Fruit fly (Drosophila melanogaster) whole organism, embryonic: ENCODE data around the gene Coq7.

Source experiments
- Adf1 ChIP-seq: fragments of 200-800 bp; sonication (Bioruptor generic); IDR thresholded peaks from 2 replicates; pipeline ENCODE4 v1.3.6; 2022; ENCODE audit warnings: missing biosample characterization, missing genetic modification characterization
- CG12769 ChIP-seq: fragments of 200-800 bp; sonication (Bioruptor generic); optimal IDR thresholded peaks from 2 replicates; lab custom pipeline; 2019; ENCODE audit warnings: missing biosample characterization, mild to moderate bottlenecking, missing genetic modification characterization, moderate library complexity
- CG14441 ChIP-seq: fragments of 200-800 bp; sonication (Bioruptor generic); IDR thresholded peaks from 2 replicates; pipeline ENCODE4 v1.3.6; 2022; ENCODE audit warnings: missing biosample characterization, missing genetic modification characterization
- CG14860 ChIP-seq: fragments of 200-800 bp; sonication (Bioruptor generic); IDR thresholded peaks from 3 replicates; pipeline ENCODE4 v1.3.6; 2022; ENCODE audit warnings: missing biosample characterization, missing genetic modification characterization; ENCODE audit not compliant: partially characterized antibody
- CG30020 ChIP-seq: fragments of 200-800 bp; optimal IDR thresholded peaks from 2 replicates; lab custom pipeline; 2019; ENCODE audit warnings: missing biosample characterization, mild to moderate bottlenecking, missing genetic modification characterization, moderate library complexity
- CG30403 ChIP-seq: fragments of 200-800 bp; sonication (Bioruptor generic); optimal IDR thresholded peaks from 3 replicates; lab custom pipeline; 2016; ENCODE audit warnings: missing biosample characterization, missing genetic modification characterization
- CG32532 ChIP-seq: fragments of 200-800 bp; sonication (Bioruptor generic); IDR thresholded peaks from 2 replicates; pipeline ENCODE4 v1.3.6; 2022; ENCODE audit warnings: missing biosample characterization, missing genetic modification characterization
- CG9817 ChIP-seq: fragments of 200-800 bp; sonication (Bioruptor generic); optimal IDR thresholded peaks from 2 replicates; lab custom pipeline; 2018; ENCODE audit warnings: missing biosample characterization, mild to moderate bottlenecking, missing genetic modification characterization, moderate library complexity
- CG9932 ChIP-seq: fragments of 200-800 bp; sonication (Bioruptor generic); IDR thresholded peaks from 2 replicates; pipeline ENCODE4 v1.3.6; 2022; ENCODE audit warnings: missing biosample characterization, missing genetic modification characterization
- Dip3 ChIP-seq: fragments of 200-800 bp; sonication (Bioruptor generic); optimal IDR thresholded peaks from 3 replicates; lab custom pipeline; 2016; ENCODE audit warnings: missing biosample characterization, missing genetic modification characterization
- Dll ChIP-seq: fragments of 200-800 bp; sonication (Bioruptor generic); IDR thresholded peaks from 4 replicates; pipeline ENCODE4 v1.3.6; 2022; ENCODE audit warnings: missing biosample characterization, missing genetic modification characterization; ENCODE audit not compliant: partially characterized antibody
- Drgx ChIP-seq: fragments of 200-800 bp; sonication (Bioruptor generic); IDR thresholded peaks from 2 replicates; pipeline ENCODE4 v1.3.6; 2022; ENCODE audit warnings: missing biosample characterization, missing genetic modification characterization
- Eip74EF ChIP-seq, 2 experiments: fragments of 200-800 bp in 1 of 2; fragments of >200 bp in 1 of 2; sonication (Bioruptor generic) in 1 of 2; optimal IDR thresholded peaks; 2 replicates each; lab custom pipeline; 2017 to 2019; ENCODE audit warnings: missing biosample characterization in 2 of 2, missing genetic modification characterization in 2 of 2, mild to moderate bottlenecking in 1 of 2, moderate library complexity in 1 of 2
- Gug ChIP-seq: fragments of 200-800 bp; sonication (Bioruptor generic); IDR thresholded peaks from 4 replicates; pipeline ENCODE4 v1.3.6; 2022; ENCODE audit warnings: missing biosample characterization, missing genetic modification characterization
- Hr3 ChIP-seq: fragments of 200-800 bp; sonication (Bioruptor generic); optimal IDR thresholded peaks from 3 replicates; lab custom pipeline; 2016; ENCODE audit warnings: missing biosample characterization, missing genetic modification characterization
- Med ChIP-seq: fragments of 200-800 bp; sonication (Bioruptor generic); peaks from one replicate; lab custom pipeline; 2016; ENCODE audit warnings: missing biosample characterization, missing genetic modification characterization, mild to moderate bottlenecking, inconsistent platforms, moderate library complexity
- Rfx ChIP-seq: fragments of 200-800 bp; sonication (Bioruptor generic); IDR thresholded peaks from 2 replicates; pipeline ENCODE4 v1.3.6; 2022; ENCODE audit warnings: missing biosample characterization, missing genetic modification characterization
- Side ChIP-seq: fragments of 200-800 bp; sonication (Bioruptor generic); optimal IDR thresholded peaks from 2 replicates; lab custom pipeline; 2016; ENCODE audit warnings: missing biosample characterization, missing genetic modification characterization
- Sox100B ChIP-seq: fragments of 200-800 bp; sonication (Bioruptor generic); optimal IDR thresholded peaks from 3 replicates; lab custom pipeline; 2018; ENCODE audit warnings: missing biosample characterization, mild to moderate bottlenecking, missing genetic modification characterization
- Spps ChIP-seq: fragments of 200-800 bp; sonication (Bioruptor generic); optimal IDR thresholded peaks from 2 replicates; lab custom pipeline; 2018; ENCODE audit warnings: missing biosample characterization, mild to moderate bottlenecking, missing genetic modification characterization
- Trl ChIP-seq, 3 experiments: fragments of >200 bp in 2 of 3; fragments of 200-800 bp in 1 of 3; sonication (Bioruptor generic) in 1 of 3; optimal IDR thresholded peaks; 2 replicates in 1 of 3; 3 replicates in 2 of 3; lab custom pipeline; 2016 to 2017; ENCODE audit warnings: missing biosample characterization in 1 of 3, missing genetic modification characterization in 1 of 3
- abd-A ChIP-seq: fragments of 200-800 bp; sonication (Bioruptor generic); optimal IDR thresholded peaks from 3 replicates; lab custom pipeline; 2019; ENCODE audit warnings: missing biosample characterization, mild to moderate bottlenecking, missing genetic modification characterization, moderate library complexity
- amos ChIP-seq: fragments of 200-800 bp; sonication (Bioruptor generic); IDR thresholded peaks from 2 replicates; pipeline ENCODE4 v1.3.6; 2022; ENCODE audit warnings: missing biosample characterization, missing genetic modification characterization; ENCODE audit not compliant: partially characterized antibody
- bab2 ChIP-seq: fragments of 200-800 bp; sonication (Bioruptor generic); optimal IDR thresholded peaks from 2 replicates; lab custom pipeline; 2016; ENCODE audit warnings: missing biosample characterization, missing genetic modification characterization
- bsh ChIP-seq, 2 experiments: fragments of 200-800 bp; sonication (Bioruptor generic); optimal IDR thresholded peaks; 2 replicates each; lab custom pipeline; 2017 to 2018; ENCODE audit warnings: mild to moderate bottlenecking in 2 of 2, missing biosample characterization in 2 of 2, missing genetic modification characterization in 2 of 2, moderate library complexity in 1 of 2
- chif ChIP-seq, 2 experiments: fragments of 200-800 bp; sonication (Bioruptor generic); optimal IDR thresholded peaks; 3 replicates each; lab custom pipeline; 2016; ENCODE audit warnings: missing biosample characterization in 2 of 2, missing genetic modification characterization in 2 of 2
- chinmo ChIP-seq: fragments of 200-800 bp; sonication (Bioruptor generic); IDR thresholded peaks from 4 replicates; pipeline ENCODE4 v1.3.6; 2022; ENCODE audit warnings: missing biosample characterization, missing genetic modification characterization; ENCODE audit not compliant: partially characterized antibody
- cwo ChIP-seq: fragments of 200-800 bp; sonication (Bioruptor generic); optimal IDR thresholded peaks from 3 replicates; lab custom pipeline; 2017; ENCODE audit warnings: missing biosample characterization, missing genetic modification characterization, mild to moderate bottlenecking, moderate library complexity, missing genetic modification reagents
- ems ChIP-seq: fragments of 200-800 bp; sonication (Bioruptor generic); optimal IDR thresholded peaks from 3 replicates; lab custom pipeline; 2016; ENCODE audit warnings: missing biosample characterization, missing genetic modification characterization
- fru ChIP-seq: fragments of >200 bp; optimal IDR thresholded peaks from 2 replicates; lab custom pipeline; 2017
- gsb-n ChIP-seq: fragments of 200-800 bp; sonication (Bioruptor generic); optimal IDR thresholded peaks from 3 replicates; lab custom pipeline; 2018; ENCODE audit warnings: missing biosample characterization, mild to moderate bottlenecking, missing genetic modification characterization
- h ChIP-seq: fragments of >200 bp; optimal IDR thresholded peaks from 2 replicates; lab custom pipeline; 2017
- jigr1 ChIP-seq: fragments of 200-800 bp; sonication (Bioruptor generic); IDR thresholded peaks from 3 replicates; pipeline ENCODE4 v1.3.6; 2022; ENCODE audit warnings: missing biosample characterization, missing genetic modification characterization
- mirr ChIP-seq: fragments of 200-800 bp; sonication (Bioruptor generic); optimal IDR thresholded peaks from 3 replicates; lab custom pipeline; 2018; ENCODE audit warnings: missing biosample characterization, mild to moderate bottlenecking, missing genetic modification characterization
- nmo ChIP-seq: fragments of 200-800 bp; sonication (Bioruptor generic); optimal IDR thresholded peaks from 2 replicates; lab custom pipeline; 2018; ENCODE audit warnings: missing biosample characterization, mild to moderate bottlenecking, missing genetic modification characterization, moderate library complexity
- oc ChIP-seq: fragments of 200-800 bp; sonication (Bioruptor generic); optimal IDR thresholded peaks from 2 replicates; lab custom pipeline; 2018; ENCODE audit warnings: missing biosample characterization, mild to moderate bottlenecking, missing genetic modification characterization, moderate library complexity
- row ChIP-seq: fragments of 200-800 bp; sonication (Bioruptor generic); IDR thresholded peaks from 3 replicates; pipeline ENCODE4 v1.3.6; 2022; ENCODE audit warnings: missing biosample characterization, missing genetic modification characterization
- schlank ChIP-seq: fragments of 200-800 bp; sonication (Bioruptor generic); optimal IDR thresholded peaks from 2 replicates; lab custom pipeline; 2018; ENCODE audit warnings: missing biosample characterization, mild to moderate bottlenecking, missing genetic modification characterization
- sim ChIP-seq: fragments of 200-800 bp; sonication (Bioruptor generic); IDR thresholded peaks from 2 replicates; pipeline ENCODE4 v1.3.6; 2022; ENCODE audit warnings: missing biosample characterization, missing genetic modification characterization
- sisA ChIP-seq: fragments of 200-800 bp; sonication (Bioruptor generic); IDR thresholded peaks from 2 replicates; pipeline ENCODE4 v1.3.6; 2022; ENCODE audit warnings: missing biosample characterization, missing genetic modification characterization
- slbo ChIP-seq: fragments of 200-800 bp; sonication (Bioruptor generic); IDR thresholded peaks from 2 replicates; pipeline ENCODE4 v1.3.6; 2022; ENCODE audit warnings: missing biosample characterization, missing genetic modification characterization
- tx ChIP-seq: fragments of 200-800 bp; sonication (Bioruptor generic); optimal IDR thresholded peaks from 2 replicates; lab custom pipeline; 2016; ENCODE audit warnings: missing biosample characterization, missing genetic modification characterization
- wek ChIP-seq: fragments of 200-800 bp; sonication (Bioruptor generic); optimal IDR thresholded peaks from 3 replicates; lab custom pipeline; 2018; ENCODE audit warnings: missing biosample characterization, mild to moderate bottlenecking, missing genetic modification characterization, moderate library complexity

Gene Coq7

dm6 chrX:6745547-6745946 is 25.5 kb upstream of the Coq7 start:
- TF ChIP-seq jigr1 (no peak), bsh (GFP tag; optimal IDR thresholded peaks at IDR 0.05; lab: Kevin White, UChicago) (peak in 1 of 2 experiments; percentile 69), CG9932 (0 out of 2 replicates have a peak, but pooled peaks have one; percentile 32), sisA (GFP tag; lab: Robert Waterston, UW) (no peak), chinmo (GFP tag; lab: Robert Waterston, UW) (0 out of 4 replicates have a peak, but pooled peaks have one; percentile 45), tx (GFP tag; lab: Kevin White, UChicago) (no peak), Med (GFP tag; lab: Kevin White, UChicago) (peak; percentile 57), Rfx (GFP tag; lab: Robert Waterston, UW) (0 out of 2 replicates have a peak, but pooled peaks have one; percentile 28), Drgx (GFP tag; lab: Robert Waterston, UW) (peak; percentile 76), Sox100B (GFP tag; lab: Kevin White, UChicago) (no peak), wek (GFP tag; lab: Kevin White, UChicago) (no peak), row (peak; percentile 8; the same call in 1 of the 3 replicates), Dip3 (GFP tag; lab: Kevin White, UChicago) (no peak), slbo (GFP tag; lab: Robert Waterston, UW) (peak; percentile 30; the same call in 1 of the 2 replicates), sim (no peak), CG32532 (GFP tag; lab: Robert Waterston, UW) (peak; percentile 55)

dm6 chrX:6746221-6746620 is 24.8 kb upstream of the Coq7 start:
- TF ChIP-seq CG12769 (tag; lab: Kevin White, UChicago) (peak; percentile 50), CG30020 (no peak)

dm6 chrX:6747244-6747643 is 23.8 kb upstream of the Coq7 start, which contains the start of gene CG14439:
TSS of gene CG14439 (plus strand) at chrX:6747544.
- TF ChIP-seq Adf1 (peak; percentile 60), CG14441 (GFP tag; lab: Robert Waterston, UW) (0 out of 2 replicates have a peak, but pooled peaks have one; percentile 8), ems (GFP tag; lab: Kevin White, UChicago) (no peak), Trl (optimal IDR thresholded peaks at IDR 0.05; lab: Kevin White, UChicago) (peak in 1 of 2 experiments; percentile 11), Trl (GFP tag; optimal IDR thresholded peaks at IDR 0.05; lab: Kevin White, UChicago) (no peak), Hr3 (GFP tag; lab: Kevin White, UChicago) (no peak), abd-A (tag; lab: Kevin White, UChicago) (no peak), Spps (tag; lab: Kevin White, UChicago) (no peak)

dm6 chrX:6751964-6752363 is 19.1 kb upstream of the Coq7 start:
- TF ChIP-seq Eip74EF (GFP tag; optimal IDR thresholded peaks at IDR 0.05; lab: Kevin White, UChicago) (peak in 1 of 2 experiments; percentile 75), gsb-n (no peak), bab2 (GFP tag; lab: Kevin White, UChicago) (no peak), schlank (tag; lab: Kevin White, UChicago) (no peak), CG14860 (GFP tag; lab: Robert Waterston, UW) (no peak), nmo (GFP tag; lab: Kevin White, UChicago) (no peak), h (lab: Kevin White, UChicago) (no peak), sim (no peak), Side (no peak), Dll (GFP tag; lab: Robert Waterston, UW) (no peak), mirr (GFP tag; lab: Kevin White, UChicago) (no peak), cwo (GFP tag; lab: Kevin White, UChicago) (peak; percentile 48), chinmo (GFP tag; lab: Robert Waterston, UW) (0 out of 4 replicates have a peak, but pooled peaks have one; percentile 43), chif (GFP tag; optimal IDR thresholded peaks at IDR 0.05; lab: Kevin White, UChicago) (no peak), abd-A (tag; lab: Kevin White, UChicago) (peak; percentile 45), oc (tag; lab: Kevin White, UChicago) (peak; percentile 85), Gug (GFP tag; lab: Robert Waterston, UW) (no peak), amos (GFP tag; lab: Robert Waterston, UW) (no peak), CG9817 (tag; lab: Kevin White, UChicago) (no peak), CG30403 (GFP tag; lab: Kevin White, UChicago) (no peak), fru (lab: Kevin White, UChicago) (no peak)
- TF ChIP-seq, all 482 proteins: peak for 5
